Worm (Caenorhabditis elegans) whole organism, L3 larva: ENCODE results near the gene BE10.3.

Source experiments
- ceh-82 ChIP-seq: fragments of 150-350 bp; optimal IDR thresholded peaks from 2 replicates; lab custom pipeline; 2014; ENCODE audit warnings: missing biosample characterization, missing genetic modification characterization
- fkh-10 ChIP-seq: sonication (generic microtip); optimal IDR thresholded peaks from 2 replicates; lab custom pipeline; 2017; ENCODE audit warnings: missing biosample characterization, missing genetic modification reagents, missing genetic modification characterization
- fos-1 ChIP-seq: fragments of 150-350 bp; optimal IDR thresholded peaks from 2 replicates; lab custom pipeline; 2014; ENCODE audit warnings: missing biosample characterization, missing genetic modification characterization
- lin-39 ChIP-seq: fragments of 150-350 bp; optimal IDR thresholded peaks from 2 replicates; lab custom pipeline; 2018; ENCODE audit warnings: missing biosample characterization, missing genetic modification reagents, missing genetic modification characterization
- mdl-1 ChIP-seq: fragments of 150-350 bp; optimal IDR thresholded peaks from 2 replicates; lab custom pipeline; 2014; ENCODE audit warnings: missing biosample characterization, missing genetic modification characterization
- mml-1 ChIP-seq: fragments of 150-350 bp; sonication (generic microtip); optimal IDR thresholded peaks from 3 replicates; lab custom pipeline; 2014; ENCODE audit warnings: missing biosample characterization, missing genetic modification characterization
- pha-4 ChIP-seq: fragments of 150-350 bp; optimal IDR thresholded peaks from 2 replicates; lab custom pipeline; 2014; ENCODE audit warnings: missing biosample characterization, missing genetic modification reagents, missing genetic modification characterization
- sea-2 ChIP-seq: fragments of 150-350 bp; sonication (generic microtip); optimal IDR thresholded peaks from 4 replicates; lab custom pipeline; 2014; ENCODE audit warnings: missing biosample characterization, missing genetic modification reagents, missing genetic modification characterization
- snpc-4 ChIP-seq: fragments of 150-350 bp; optimal IDR thresholded peaks from 2 replicates; lab custom pipeline; 2014; ENCODE audit warnings: missing biosample characterization, missing genetic modification characterization
- unc-39 ChIP-seq: sonication (generic microtip); optimal IDR thresholded peaks from 4 replicates; lab custom pipeline; 2017; ENCODE audit warnings: missing biosample characterization, missing genetic modification characterization
- zag-1 ChIP-seq: fragments of 150-350 bp; optimal IDR thresholded peaks from 2 replicates; lab custom pipeline; 2014; ENCODE audit warnings: missing biosample characterization, missing genetic modification characterization
- ztf-11 ChIP-seq: fragments of 150-350 bp; optimal IDR thresholded peaks from 2 replicates; lab custom pipeline; 2014; ENCODE audit warnings: missing biosample characterization, missing genetic modification characterization
- ztf-4 ChIP-seq: fragments of 150-350 bp; optimal IDR thresholded peaks from 2 replicates; lab custom pipeline; 2014; ENCODE audit warnings: missing biosample characterization, missing genetic modification characterization

ce11 chrIII:12822608-12823261, 14.9 kb downstream of the BE10.3 start:
- TF ChIP-seq zag-1 (tag; lab: Kevin White, UChicago) (no peak), fos-1 (tag; lab: Kevin White, UChicago) (no peak), unc-39 (tag; lab: Kevin White, UChicago) (no peak), mdl-1 (tag; lab: Kevin White, UChicago) (no peak), sea-2 (GFP tag; lab: Kevin White, UChicago) (no peak), ztf-11 (no peak), lin-39 (no peak), ceh-82 (tag; lab: Kevin White, UChicago) (no peak), ztf-4 (no peak), fkh-10 (GFP tag; lab: Kevin White, UChicago) (no peak), snpc-4 (no peak), pha-4 (tag; lab: Kevin White, UChicago) (no peak), mml-1 (tag; lab: Kevin White, UChicago) (no peak)
